Fruit fly (Drosophila melanogaster): ENCODE measurements around the gene mthl2.

The mthl2 gene

dm6 chr3L:5623296-5623695 is 18.7 kb downstream of the mthl2 start:
- TF ChIP-seq Myc (optimal IDR thresholded peaks at IDR 0.05) = no peak
- no peak for TF ChIP-seq Jra (GFP tag; optimal IDR thresholded peaks at IDR 0.05)

- TF ChIP-seq psq (GFP tag; optimal IDR thresholded peaks at IDR 0.05) = peak; percentile 84
- TF ChIP-seq CG9705 (GFP tag; optimal IDR thresholded peaks at IDR 0.05) = no peak
- TF ChIP-seq N (GFP tag; optimal IDR thresholded peaks at IDR 0.05) = no peak
Observed at dm6 chr3L:5625121-5625667, 20.6 kb downstream of the mthl2 start.

- peak in 1 of 2 experiments; percentile 20 for TF ChIP-seq foxo (GFP tag; optimal IDR thresholded peaks at IDR 0.05)
- no peak for TF ChIP-seq Jra (GFP tag; optimal IDR thresholded peaks at IDR 0.05)
- no peak for TF ChIP-seq Mio (GFP tag; optimal IDR thresholded peaks at IDR 0.05)
- TF ChIP-seq dsf (GFP tag; optimal IDR thresholded peaks at IDR 0.05; ENCODE audit: borderline replicate concordance) = no peak
- peak; percentile 26 for TF ChIP-seq h (GFP tag; optimal IDR thresholded peaks at IDR 0.05)
- no peak for TF ChIP-seq dl (GFP tag; optimal IDR thresholded peaks at IDR 0.05; ENCODE audit: insufficient read depth in 1 of 2, partially characterized antibody in 2 of 2)
Observed at dm6 chr3L:5626465-5626864, 21.9 kb downstream of the mthl2 start.

DNA sequence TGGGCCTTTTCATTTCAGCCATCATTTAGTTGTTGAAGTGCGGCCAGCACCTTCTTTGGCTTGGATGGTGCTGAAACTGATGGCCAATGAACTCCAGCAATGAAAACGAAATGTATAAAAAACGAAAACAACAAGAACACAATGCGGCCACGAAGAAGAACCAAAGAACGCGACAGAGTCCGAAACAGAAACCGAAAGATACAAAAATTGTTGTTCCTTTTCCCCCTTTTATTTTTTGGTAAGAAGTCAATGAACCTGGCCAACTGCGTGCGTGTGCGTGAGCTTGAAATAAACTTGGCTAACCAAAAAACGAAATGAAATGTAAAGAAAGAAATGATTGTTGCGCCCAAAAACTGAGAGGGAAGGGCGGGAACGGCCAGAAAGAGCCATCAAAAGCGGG is 23.2 kb downstream of the mthl2 start:
- TF ChIP-seq Rel (GFP tag; optimal IDR thresholded peaks at IDR 0.05) = peak; percentile 23
- TF ChIP-seq Rel (tag; optimal IDR thresholded peaks at IDR 0.05) = no peak
- TF ChIP-seq brk (GFP tag; optimal IDR thresholded peaks at IDR 0.05) = peak; percentile 3
- peak; percentile 46 for TF ChIP-seq sage (GFP tag; optimal IDR thresholded peaks at IDR 0.05)
- no peak for TF ChIP-seq N (GFP tag; optimal IDR thresholded peaks at IDR 0.05)
- no peak for TF ChIP-seq Dif (GFP tag; optimal IDR thresholded peaks at IDR 0.05; ENCODE audit: partially characterized antibody)
- peak; percentile 98 for TF ChIP-seq psq (GFP tag; optimal IDR thresholded peaks at IDR 0.05)

DNA sequence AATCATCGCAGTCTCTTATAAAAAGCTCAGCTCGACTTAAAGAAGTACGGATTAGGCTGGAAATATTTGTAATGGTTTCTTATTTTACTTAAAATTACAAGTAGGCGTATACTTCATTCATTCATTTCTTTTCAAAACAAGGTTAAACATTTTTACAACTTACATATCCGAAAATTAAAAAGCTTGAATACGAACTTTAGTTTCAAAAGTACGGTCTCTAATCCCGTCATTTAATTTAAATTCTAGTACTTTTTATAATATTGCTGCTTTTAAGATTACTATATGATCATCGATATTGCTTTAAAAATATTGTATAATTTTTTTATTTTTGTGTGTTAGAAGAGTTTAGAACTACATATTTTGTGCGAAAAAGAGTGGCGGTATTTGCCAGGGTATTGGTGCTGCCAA is 25.6 kb downstream of the mthl2 start:
- TF ChIP-seq ey (GFP tag; optimal IDR thresholded peaks at IDR 0.05) (peak; percentile 35), lola (GFP tag; optimal IDR thresholded peaks at IDR 0.05) (no peak), dsf (GFP tag; optimal IDR thresholded peaks at IDR 0.05; ENCODE audit: borderline replicate concordance) (no peak), rgr (GFP tag; optimal IDR thresholded peaks at IDR 0.05) (peak; percentile 8), Sp1 (GFP tag; optimal IDR thresholded peaks at IDR 0.05) (peak; percentile 55), Dfd (GFP tag; optimal IDR thresholded peaks at IDR 0.05) (peak; percentile 13), psq (GFP tag; optimal IDR thresholded peaks at IDR 0.05) (peak; percentile 51), HLH106 (tag; optimal IDR thresholded peaks at IDR 0.05) (peak; percentile 67), OdsH (GFP tag; optimal IDR thresholded peaks at IDR 0.05) (peak; percentile 4), foxo (GFP tag; optimal IDR thresholded peaks at IDR 0.05) (peak in 1 of 2 experiments; percentile 71), CG9705 (GFP tag; optimal IDR thresholded peaks at IDR 0.05) (no peak), dmrt93B (GFP tag; optimal IDR thresholded peaks at IDR 0.05) (no peak), pan (optimal IDR thresholded peaks at IDR 0.05) (no peak), Hr83 (GFP tag; optimal IDR thresholded peaks at IDR 0.05; ENCODE audit: poor library complexity, severe bottlenecking) (no peak), Abd-B (GFP tag; optimal IDR thresholded peaks at IDR 0.05) (no peak), CG32264 (GFP tag; optimal IDR thresholded peaks at IDR 0.05) (no peak), h (GFP tag; optimal IDR thresholded peaks at IDR 0.05) (peak; percentile 67), N (GFP tag; optimal IDR thresholded peaks at IDR 0.05) (no peak), Hnf4 (GFP tag; optimal IDR thresholded peaks at IDR 0.05) (no peak), usp (GFP tag; optimal IDR thresholded peaks at IDR 0.05) (no peak), dl (GFP tag; optimal IDR thresholded peaks at IDR 0.05; ENCODE audit: insufficient read depth in 1 of 2, partially characterized antibody in 2 of 2) (no peak), tai (GFP tag; optimal IDR thresholded peaks at IDR 0.05) (no peak), Hr78 (GFP tag; optimal IDR thresholded peaks at IDR 0.05) (no peak), sage (GFP tag; optimal IDR thresholded peaks at IDR 0.05) (no peak), woc (GFP tag; optimal IDR thresholded peaks at IDR 0.05) (peak; percentile 53), Mio (GFP tag; optimal IDR thresholded peaks at IDR 0.05) (no peak), Jra (GFP tag; optimal IDR thresholded peaks at IDR 0.05) (no peak), br (GFP tag; optimal IDR thresholded peaks at IDR 0.05) (peak; percentile 35), Rel (GFP tag; optimal IDR thresholded peaks at IDR 0.05) (no peak), Rel (tag; optimal IDR thresholded peaks at IDR 0.05) (no peak), sv (GFP tag; optimal IDR thresholded peaks at IDR 0.05) (no peak), fru (GFP tag; optimal IDR thresholded peaks at IDR 0.05) (peak; percentile 66), GATAd (GFP tag; optimal IDR thresholded peaks at IDR 0.05) (no peak), brk (GFP tag; optimal IDR thresholded peaks at IDR 0.05) (no peak), CrebA (GFP tag; optimal IDR thresholded peaks at IDR 0.05; ENCODE audit: borderline replicate concordance) (no peak), jim (GFP tag; optimal IDR thresholded peaks at IDR 0.05) (no peak), Myc (optimal IDR thresholded peaks at IDR 0.05) (no peak), Vsx2 (GFP tag; optimal IDR thresholded peaks at IDR 0.05; ENCODE audit: partially characterized antibody) (no peak), Dif (GFP tag; optimal IDR thresholded peaks at IDR 0.05; ENCODE audit: partially characterized antibody) (no peak)
